Worm (Caenorhabditis elegans): ENCODE data around the gene K05F6.10.
"Not testable (repeated sequence)": the region's sequence is repeated elsewhere in the genome, so short reads cannot be mapped to it uniquely, and the experiment has no call there.

The K05F6.10 gene

ce11 chrII:1568214-1568613 lies 7.7 kb downstream of the K05F6.10 start, which contains the start of gene fbxb-49:
TSS of gene fbxb-49 (plus strand) at chrII:1568514.
- no peak for TF ChIP-seq pqm-1 (tag; optimal IDR thresholded peaks at IDR 0.05)
- no peak for TF ChIP-seq aly-2 (tag; optimal IDR thresholded peaks at IDR 0.05)
- no peak for TF ChIP-seq unc-62 (GFP tag; optimal IDR thresholded peaks at IDR 0.05)
- no peak for TF ChIP-seq nhr-67 (tag; optimal IDR thresholded peaks at IDR 0.05)

- no peak for TF ChIP-seq skn-1 (tag; optimal IDR thresholded peaks at IDR 0.05)
- TF ChIP-seq R02D3.7 (tag; optimal IDR thresholded peaks at IDR 0.05), result no peak
- TF ChIP-seq lsy-12 (tag; optimal IDR thresholded peaks at IDR 0.05), result no peak
- TF ChIP-seq nhr-28 (tag; optimal IDR thresholded peaks at IDR 0.05), result no peak
- no peak for TF ChIP-seq pha-4 (tag; optimal IDR thresholded peaks at IDR 0.05)
- no peak for TF ChIP-seq nhr-25 (tag; optimal IDR thresholded peaks at IDR 0.05)
- no peak for TF ChIP-seq nhr-23 (tag; optimal IDR thresholded peaks at IDR 0.05)
- no peak for TF ChIP-seq fkh-2 (tag; optimal IDR thresholded peaks at IDR 0.05)
- TF ChIP-seq mml-1 (tag; optimal IDR thresholded peaks at IDR 0.05), result no peak
- TF ChIP-seq pqm-1 (tag; optimal IDR thresholded peaks at IDR 0.05), result no peak
- TF ChIP-seq ceh-16 (tag; optimal IDR thresholded peaks at IDR 0.05), result no peak
- TF ChIP-seq aly-2 (tag; optimal IDR thresholded peaks at IDR 0.05), result no peak
- no peak for TF ChIP-seq nhr-12 (tag; optimal IDR thresholded peaks at IDR 0.05)
- no peak for TF ChIP-seq elt-2 (tag; optimal IDR thresholded peaks at IDR 0.05)
- TF ChIP-seq nhr-76 (tag; optimal IDR thresholded peaks at IDR 0.05), result no peak
These were observed 8.3 kb downstream of the K05F6.10 start, which contains the start of gene K05F6.8 for ce11 chrII:1567646-1568045. TSS of gene K05F6.8 (minus strand) at chrII:1567746.

DNA sequence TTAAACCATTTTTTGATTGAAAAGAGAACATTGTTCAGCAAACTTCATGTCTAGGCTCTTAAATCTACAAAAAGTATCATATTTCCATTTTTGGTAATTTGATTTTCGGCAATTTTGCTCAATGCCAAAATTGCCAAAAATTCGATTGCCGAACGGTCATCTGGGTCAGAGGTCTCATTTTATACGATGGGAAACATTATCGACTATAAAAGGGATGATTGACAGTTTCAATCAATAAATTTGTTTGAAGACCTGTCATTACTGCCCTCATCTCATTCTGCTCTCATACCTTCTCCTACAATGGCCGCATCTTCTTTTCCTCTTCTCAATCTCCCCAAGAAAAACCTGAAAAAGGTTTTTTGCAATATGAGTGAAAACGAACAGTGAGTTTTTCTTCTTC lies 14.1 kb downstream of the K05F6.10 start, which contains the start of gene K05F6.14:
Gene K05F6.14 (plus strand): TSS at position 301 of the 400 bp plus-strand sequence.
- TF ChIP-seq nhr-12 (tag; optimal IDR thresholded peaks at IDR 0.05) (no peak), jun-1 (tag; optimal IDR thresholded peaks at IDR 0.05) (no peak)

- TF ChIP-seq eor-1 (tag; optimal IDR thresholded peaks at IDR 0.05) (no peak), ceh-82 (tag; optimal IDR thresholded peaks at IDR 0.05) (no peak), mdl-1 (tag; optimal IDR thresholded peaks at IDR 0.05) (no peak)
These were observed 15.1 kb downstream of the K05F6.10 start for ce11 chrII:1560839-1561238.

- not testable (repeated sequence) for TF ChIP-seq lsy-12, elt-1, nhr-28 (tag; optimal IDR thresholded peaks at IDR 0.05)
These were observed 19.7 kb downstream of the K05F6.10 start, which contains the start of the genes fbxb-54 and fbxb-50 for ce11 chrII:1556217-1556616. TSS of gene fbxb-54 (minus strand) at chrII:1556317. TSS of gene fbxb-50 (plus strand) at chrII:1556443.

DNA sequence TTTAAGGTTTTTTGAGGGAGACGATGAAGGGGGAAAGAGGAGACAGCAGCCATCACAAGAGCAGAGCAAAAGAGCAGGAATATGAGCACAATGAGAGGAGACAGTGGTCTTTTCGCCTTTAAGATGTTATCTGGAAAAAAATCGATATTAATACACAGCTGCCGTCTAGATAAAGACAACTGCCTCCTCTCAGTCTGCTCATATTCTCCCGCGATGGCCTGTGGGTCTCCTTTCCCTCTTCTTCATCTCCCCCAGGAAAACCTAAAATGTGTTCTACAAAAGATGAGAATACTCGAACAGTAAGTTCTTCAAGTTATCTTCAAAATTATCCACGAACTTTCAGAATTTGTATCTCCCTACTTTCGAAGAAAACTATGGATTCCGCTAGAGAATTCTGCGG lies 25.4 kb downstream of the K05F6.10 start, which contains the start of the genes fbxb-52 and fbxb-51:
Gene fbxb-52 (minus strand): TSS at position 101 of the 400 bp plus-strand sequence.
Gene fbxb-51 (plus strand): TSS at position 212 of the 400 bp plus-strand sequence.
- TF ChIP-seq eor-1 (tag; optimal IDR thresholded peaks at IDR 0.05), result no peak
- no peak for TF ChIP-seq elt-3 (tag; optimal IDR thresholded peaks at IDR 0.05)
- TF ChIP-seq fkh-10 (GFP tag; optimal IDR thresholded peaks at IDR 0.05), result no peak
- no peak for TF ChIP-seq tbx-2 (tag; optimal IDR thresholded peaks at IDR 0.05)
- TF ChIP-seq ceh-16 (tag; optimal IDR thresholded peaks at IDR 0.05), result no peak
- no peak for TF ChIP-seq R02D3.7 (tag; optimal IDR thresholded peaks at IDR 0.05)

DNA sequence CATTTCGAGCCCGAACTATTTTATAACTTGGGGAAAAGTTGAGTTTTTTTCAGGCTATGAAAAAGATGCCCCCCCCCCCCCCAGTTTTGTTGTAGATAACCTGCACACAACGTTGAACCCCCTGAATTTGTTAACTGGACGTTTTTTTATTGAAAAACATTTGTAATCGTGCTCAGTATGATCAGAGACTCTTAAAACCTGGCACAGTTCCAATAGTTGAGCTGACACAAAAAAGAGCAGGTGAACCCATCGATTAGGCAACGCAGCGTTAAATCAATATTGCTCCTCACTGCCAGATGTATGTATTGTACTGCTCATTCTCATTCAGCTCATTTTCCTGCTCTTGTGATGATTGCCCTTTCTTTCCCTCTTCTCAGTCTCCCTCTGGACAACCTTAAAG lies 30.3 kb downstream of the K05F6.10 start, which contains the start of gene K05F6.12:
Gene K05F6.12 (plus strand): TSS at position 301 of the 400 bp plus-strand sequence.
- TF ChIP-seq nhr-12 (tag; optimal IDR thresholded peaks at IDR 0.05) (no peak), pqm-1 (tag; optimal IDR thresholded peaks at IDR 0.05) (no peak), nhr-43 (tag; optimal IDR thresholded peaks at IDR 0.05; ENCODE audit: poor library complexity, severe bottlenecking) (no peak), unc-62 (GFP tag; optimal IDR thresholded peaks at IDR 0.05) (no peak), nhr-25 (tag; optimal IDR thresholded peaks at IDR 0.05) (no peak), pha-4 (tag; optimal IDR thresholded peaks at IDR 0.05) (no peak), hmg-11 (tag; optimal IDR thresholded peaks at IDR 0.05) (no peak), jun-1 (tag; optimal IDR thresholded peaks at IDR 0.05) (no peak), lsy-12 (tag; optimal IDR thresholded peaks at IDR 0.05) (no peak), nhr-237 (tag; optimal IDR thresholded peaks at IDR 0.05) (no peak)

Measured in whole organism, L3 larva.